Worm (Caenorhabditis elegans): ENCODE data around the gene pals-39.

pals-39 gene

ce11 chrV:12415656-12416055 is 28.0 kb downstream of the pals-39 start, which contains the start of gene cdr-2:
Gene cdr-2 (minus strand): TSS chrV:12415709.
- TF ChIP-seq nhr-20 (tag; optimal IDR thresholded peaks at IDR 0.05) (peak; percentile 14), ceh-63 (GFP tag; optimal IDR thresholded peaks at IDR 0.05) (no peak), efl-1 (optimal IDR thresholded peaks at IDR 0.05) (no peak), efl-1 (GFP tag; optimal IDR thresholded peaks at IDR 0.05 in 1 of 2) (peak in 1 of 2 experiments; percentile 48), elt-2 (tag; optimal IDR thresholded peaks at IDR 0.05) (peak; percentile 57), dsc-1 (tag; optimal IDR thresholded peaks at IDR 0.05) (no peak)

DNA sequence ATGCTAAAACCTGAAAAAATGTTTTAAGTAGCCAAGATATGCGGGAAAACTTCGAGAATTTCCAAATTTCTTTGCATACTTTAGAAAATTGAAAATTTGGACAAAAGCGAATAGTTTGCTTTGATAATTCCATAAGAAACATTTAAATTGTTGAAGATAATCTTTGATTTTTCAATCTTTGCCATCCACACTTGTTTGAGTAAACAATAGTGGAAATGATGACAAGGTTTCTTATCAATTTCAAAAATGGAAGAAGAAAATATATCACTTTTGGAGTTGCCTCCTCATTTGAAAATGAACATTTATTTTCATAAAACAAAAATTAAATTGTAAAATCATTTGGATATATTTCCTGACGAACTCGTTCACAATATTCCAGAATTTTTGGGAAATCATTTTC is 29.3 kb downstream of the pals-39 start:
- TF ChIP-seq hpl-2 (GFP tag; optimal IDR thresholded peaks at IDR 0.05) (no peak), jun-1 (tag; optimal IDR thresholded peaks at IDR 0.05) (no peak), nhr-47 (tag; optimal IDR thresholded peaks at IDR 0.05) (no peak), elt-2 (tag; optimal IDR thresholded peaks at IDR 0.05) (peak; percentile 13), lin-39 (tag; optimal IDR thresholded peaks at IDR 0.05) (no peak)

DNA sequence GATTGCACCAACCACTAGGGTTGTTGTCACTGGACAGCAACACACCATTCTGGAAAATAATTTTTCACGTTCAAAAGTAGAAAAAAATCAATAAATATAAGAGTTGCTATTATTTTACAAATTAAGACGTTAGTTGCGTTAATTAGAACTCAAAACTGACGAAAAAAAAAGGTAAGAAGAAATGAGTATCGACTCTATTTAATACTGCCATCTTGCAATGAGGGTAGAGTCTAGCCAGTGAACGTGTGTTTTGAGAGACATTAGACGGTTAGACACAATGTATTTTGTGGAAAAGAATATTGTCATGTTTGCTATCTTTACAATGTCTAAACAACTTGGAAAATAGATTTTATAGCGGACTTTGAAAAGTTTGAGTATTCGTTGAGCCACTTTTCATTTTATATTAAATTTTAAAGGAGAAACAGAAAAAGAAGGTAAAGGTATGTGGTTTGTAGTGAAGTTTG is 30.0 kb downstream of the pals-39 start, which contains the start of gene cdr-6:
cdr-6 (minus strand) TSS at position 51 of the 464 bp plus-strand sequence.
- peak in 1 of 2 experiments; percentile 13 for TF ChIP-seq efl-1 (optimal IDR thresholded peaks at IDR 0.05)
- TF ChIP-seq efl-1 (GFP tag; optimal IDR thresholded peaks at IDR 0.05 in 1 of 2) = no peak
- no peak for TF ChIP-seq nhr-47 (tag; optimal IDR thresholded peaks at IDR 0.05)
- peak; percentile 72 for TF ChIP-seq nhr-20 (tag; optimal IDR thresholded peaks at IDR 0.05)
- peak; percentile 42 for TF ChIP-seq lin-14 (GFP tag; optimal IDR thresholded peaks at IDR 0.05)
- TF ChIP-seq ceh-88 (GFP tag; IDR thresholded peaks at IDR 0.05) = no peak
- peak; percentile 5 for TF ChIP-seq mep-1 (tag; optimal IDR thresholded peaks at IDR 0.05)
- peak; percentile 13 for TF ChIP-seq nhr-28 (tag; optimal IDR thresholded peaks at IDR 0.05)
- no peak for TF ChIP-seq nhr-76 (tag; optimal IDR thresholded peaks at IDR 0.05)
- TF ChIP-seq lin-35 (GFP tag; optimal IDR thresholded peaks at IDR 0.05) = peak in 1 of 2 experiments; percentile 6
- no peak for TF ChIP-seq lin-15B (tag; optimal IDR thresholded peaks at IDR 0.05)
- TF ChIP-seq nhr-71 (tag; optimal IDR thresholded peaks at IDR 0.05) = peak; percentile 36
- TF ChIP-seq unc-86 (tag; optimal IDR thresholded peaks at IDR 0.05) = no peak

DNA sequence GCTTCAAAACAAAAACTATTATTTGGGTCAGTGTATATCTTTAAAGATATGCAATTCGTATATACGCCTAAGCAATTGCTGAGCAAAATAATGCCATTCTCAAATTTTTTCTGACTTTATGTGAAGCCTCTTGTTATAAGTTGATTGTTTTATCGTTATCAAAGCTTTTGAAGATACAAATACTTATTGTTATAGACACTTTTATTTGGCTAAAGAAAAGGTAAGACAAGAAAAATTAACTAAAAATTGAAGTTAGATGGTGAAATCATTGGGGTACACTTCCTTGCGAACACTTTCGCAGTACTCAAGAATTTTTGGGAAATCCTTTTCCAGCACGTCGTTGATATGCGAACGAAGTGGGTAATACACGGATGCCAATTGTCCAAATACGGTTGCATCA is 31.3 kb downstream of the pals-39 start:
- TF ChIP-seq ces-1 (GFP tag; optimal IDR thresholded peaks at IDR 0.05) = no peak
- TF ChIP-seq blmp-1 (tag; optimal IDR thresholded peaks at IDR 0.05) = no peak
- no peak for TF ChIP-seq efl-1 (optimal IDR thresholded peaks at IDR 0.05)
- peak in 1 of 2 experiments; percentile 87 for TF ChIP-seq efl-1 (GFP tag; optimal IDR thresholded peaks at IDR 0.05 in 1 of 2)
- TF ChIP-seq snpc-4 (tag; optimal IDR thresholded peaks at IDR 0.05) = no peak
- TF ChIP-seq xbp-1 (tag; optimal IDR thresholded peaks at IDR 0.05) = no peak

DNA sequence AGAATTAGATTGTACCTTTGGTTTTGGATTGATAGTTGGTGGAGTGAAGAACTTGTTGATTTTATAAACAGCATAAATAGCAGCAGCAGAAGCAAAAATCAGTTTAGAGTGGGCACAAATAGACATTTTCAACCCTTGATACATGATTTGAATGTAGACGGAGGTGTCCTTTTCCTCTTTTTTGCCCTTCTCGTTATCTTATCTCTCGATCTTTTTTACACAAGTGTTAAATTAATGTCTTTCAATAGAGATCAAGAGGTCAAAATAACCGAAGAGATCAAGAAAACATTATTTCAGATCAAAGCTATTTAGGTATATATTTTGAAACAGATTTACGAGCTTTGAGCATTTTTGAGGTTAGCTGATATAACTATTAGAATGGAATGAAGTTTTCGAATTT is 31.7 kb downstream of the pals-39 start, which contains the start of gene cdr-7:
cdr-7 (minus strand) TSS at position 205 of the 400 bp plus-strand sequence.
- TF ChIP-seq lin-14 (GFP tag; optimal IDR thresholded peaks at IDR 0.05) (peak; percentile 41), C34B4.2 (tag; optimal IDR thresholded peaks at IDR 0.05) (no peak), ets-5 (GFP tag; IDR thresholded peaks at IDR 0.05) (no peak), nhr-20 (tag; optimal IDR thresholded peaks at IDR 0.05) (peak; percentile 0), fos-1 (tag; optimal IDR thresholded peaks at IDR 0.05) (no peak), unc-130 (tag; optimal IDR thresholded peaks at IDR 0.05) (no peak), elt-3 (tag; optimal IDR thresholded peaks at IDR 0.05) (peak in 3 of 6 experiments; percentile 7 to 80 (median 67)), nhr-84 (tag; optimal IDR thresholded peaks at IDR 0.05) (no peak), fkh-8 (tag; optimal IDR thresholded peaks at IDR 0.05) (no peak), ces-1 (GFP tag; optimal IDR thresholded peaks at IDR 0.05) (no peak), F16B12.6 (tag; optimal IDR thresholded peaks at IDR 0.05) (no peak), nhr-85 (tag) (peak; percentile 86)

ce11 chrV:12410416-12411001 is 33.1 kb downstream of the pals-39 start, which contains the start of gene hrg-2:
Gene hrg-2 (minus strand): TSS chrV:12410513.
- TF ChIP-seq unc-130 (tag; optimal IDR thresholded peaks at IDR 0.05) (no peak), nhr-85 (tag) (peak; percentile 69), nhr-71 (tag; optimal IDR thresholded peaks at IDR 0.05) (peak; percentile 57), snu-23 (GFP tag; optimal IDR thresholded peaks at IDR 0.05) (peak; percentile 17), nhr-47 (tag; optimal IDR thresholded peaks at IDR 0.05) (no peak), lin-14 (GFP tag; optimal IDR thresholded peaks at IDR 0.05) (peak; percentile 26), rnt-1 (tag; optimal IDR thresholded peaks at IDR 0.05) (no peak), nhr-90 (tag; optimal IDR thresholded peaks at IDR 0.05; ENCODE audit: poor library complexity) (peak; percentile 34), nhr-20 (tag; optimal IDR thresholded peaks at IDR 0.05) (peak; percentile 61), tbx-2 (tag; optimal IDR thresholded peaks at IDR 0.05) (peak; percentile 6)
